Fruit fly (Drosophila melanogaster) whole organism, embryonic: ENCODE data around the gene lqf.

Source experiments
- Atf-2 ChIP-seq: fragments of 200-800 bp; sonication (Bioruptor generic); optimal IDR thresholded peaks from 2 replicates; lab custom pipeline; 2016; ENCODE audit warnings: missing biosample characterization, missing genetic modification characterization
- Bteb2 ChIP-seq: fragments of 200-800 bp; sonication (Bioruptor generic); optimal IDR thresholded peaks from 2 replicates; lab custom pipeline; 2016; ENCODE audit warnings: missing biosample characterization, missing genetic modification characterization
- CG10959 ChIP-seq: fragments of 200-800 bp; sonication (Bioruptor generic); IDR thresholded peaks from 2 replicates; pipeline ENCODE4 v1.3.6; 2022; ENCODE audit warnings: missing biosample characterization, missing genetic modification characterization
- CG12299 ChIP-seq: fragments of 200-800 bp; sonication (Bioruptor generic); optimal IDR thresholded peaks from 2 replicates; lab custom pipeline; 2018; ENCODE audit warnings: missing biosample characterization, mild to moderate bottlenecking, missing genetic modification characterization
- CG13287 ChIP-seq: fragments of 200-800 bp; sonication (Bioruptor generic); IDR thresholded peaks from 2 replicates; pipeline ENCODE4 v1.3.6; 2022; ENCODE audit warnings: missing biosample characterization, missing genetic modification characterization; ENCODE audit not compliant: partially characterized antibody
- CG14050 ChIP-seq: fragments of 200-800 bp; sonication (Bioruptor generic); IDR thresholded peaks from 3 replicates; pipeline ENCODE4 v1.3.6; 2022; ENCODE audit warnings: missing biosample characterization, missing genetic modification characterization
- CG15514 ChIP-seq: fragments of 200-800 bp; sonication (Bioruptor generic); optimal IDR thresholded peaks from 3 replicates; lab custom pipeline; 2017; ENCODE audit warnings: missing biosample characterization, missing genetic modification characterization, mild to moderate bottlenecking, moderate library complexity, missing genetic modification reagents
- CG1602 ChIP-seq: fragments of 200-800 bp; sonication (Bioruptor generic); optimal IDR thresholded peaks from 3 replicates; lab custom pipeline; 2016; ENCODE audit warnings: missing biosample characterization, missing genetic modification characterization
- CG17361 ChIP-seq: fragments of 200-800 bp; sonication (Bioruptor generic); IDR thresholded peaks from 3 replicates; pipeline ENCODE4 v1.3.6; 2022; ENCODE audit warnings: missing biosample characterization, missing genetic modification characterization
- CG2678 ChIP-seq: fragments of 200-800 bp; sonication (Bioruptor generic); optimal IDR thresholded peaks from 3 replicates; lab custom pipeline; 2019; ENCODE audit warnings: missing biosample characterization, mild to moderate bottlenecking, missing genetic modification characterization, moderate library complexity
- CG30020 ChIP-seq: fragments of 200-800 bp; optimal IDR thresholded peaks from 2 replicates; lab custom pipeline; 2019; ENCODE audit warnings: missing biosample characterization, mild to moderate bottlenecking, missing genetic modification characterization, moderate library complexity
- CG30403 ChIP-seq: fragments of 200-800 bp; sonication (Bioruptor generic); optimal IDR thresholded peaks from 3 replicates; lab custom pipeline; 2016; ENCODE audit warnings: missing biosample characterization, missing genetic modification characterization
- CG3407 ChIP-seq: fragments of 200-800 bp; sonication (Bioruptor generic); optimal IDR thresholded peaks from 2 replicates; lab custom pipeline; 2018; ENCODE audit warnings: missing biosample characterization, mild to moderate bottlenecking, missing genetic modification characterization
- CG7745 ChIP-seq: fragments of 200-800 bp; sonication (Bioruptor generic); optimal IDR thresholded peaks from 2 replicates; lab custom pipeline; 2018; ENCODE audit warnings: missing biosample characterization, mild to moderate bottlenecking, missing genetic modification characterization, moderate library complexity
- CG8388 ChIP-seq: fragments of 200-800 bp; sonication (Bioruptor generic); optimal IDR thresholded peaks from 2 replicates; lab custom pipeline; 2019; ENCODE audit warnings: missing biosample characterization, mild to moderate bottlenecking, missing genetic modification characterization, moderate library complexity
- CG8765 ChIP-seq: fragments of 200-800 bp; sonication (Bioruptor generic); IDR thresholded peaks from 2 replicates; pipeline ENCODE4 v1.3.6; 2022; ENCODE audit warnings: missing biosample characterization, missing genetic modification characterization
- CG9215 ChIP-seq: fragments of 200-800 bp; sonication (Bioruptor generic); IDR thresholded peaks from 2 replicates; pipeline ENCODE4 v1.3.6; 2022; ENCODE audit warnings: missing biosample characterization, missing genetic modification characterization
- CG9797 ChIP-seq: fragments of 200-800 bp; sonication (Bioruptor generic); optimal IDR thresholded peaks from 3 replicates; lab custom pipeline; 2018; ENCODE audit warnings: missing biosample characterization, mild to moderate bottlenecking, missing genetic modification characterization
- CG9932 ChIP-seq: fragments of 200-800 bp; sonication (Bioruptor generic); IDR thresholded peaks from 2 replicates; pipeline ENCODE4 v1.3.6; 2022; ENCODE audit warnings: missing biosample characterization, missing genetic modification characterization
- CoRest ChIP-seq: fragments of 200-800 bp; sonication (Bioruptor generic); optimal IDR thresholded peaks from 3 replicates; lab custom pipeline; 2018; ENCODE audit warnings: missing biosample characterization, mild to moderate bottlenecking, missing genetic modification characterization, moderate library complexity
- D19B ChIP-seq: fragments of 200-800 bp; sonication (Bioruptor generic); optimal IDR thresholded peaks from 2 replicates; lab custom pipeline; 2017; ENCODE audit warnings: missing biosample characterization, mild to moderate bottlenecking, missing genetic modification characterization
- Elba2 ChIP-seq: fragments of 200-800 bp; sonication (Bioruptor generic); optimal IDR thresholded peaks from 3 replicates; lab custom pipeline; 2016; ENCODE audit warnings: missing biosample characterization, missing genetic modification characterization
- Kr ChIP-seq: fragments of 200-800 bp; sonication (Bioruptor generic); optimal IDR thresholded peaks from 2 replicates; lab custom pipeline; 2017; ENCODE audit warnings: missing biosample characterization, mild to moderate bottlenecking, missing genetic modification characterization
- Sry-δ ChIP-seq: fragments of 200-800 bp; sonication (Bioruptor generic); optimal IDR thresholded peaks from 2 replicates; lab custom pipeline; 2016; ENCODE audit warnings: missing biosample characterization, missing genetic modification characterization
- Stat92E ChIP-seq, 3 experiments: fragments of >200 bp in 2 of 3; fragments of 200-800 bp in 1 of 3; sonication (Bioruptor generic) in 1 of 3; optimal IDR thresholded peaks; 2 replicates each; lab custom pipeline; 2017 to 2019; ENCODE audit warnings: missing biosample characterization in 3 of 3, missing genetic modification characterization in 3 of 3, mild to moderate bottlenecking in 1 of 3, moderate library complexity in 1 of 3
- ab ChIP-seq: fragments of 200-800 bp; sonication (Bioruptor generic); optimal IDR thresholded peaks from 2 replicates; lab custom pipeline; 2016; ENCODE audit warnings: missing biosample characterization, missing genetic modification characterization
- ara ChIP-seq: fragments of 200-800 bp; sonication (Bioruptor generic); IDR thresholded peaks from 2 replicates; pipeline ENCODE4 v1.3.6; 2022; ENCODE audit warnings: missing biosample characterization, missing genetic modification characterization
- ash1 ChIP-seq: fragments of 200-800 bp; sonication (Bioruptor generic); optimal IDR thresholded peaks from 2 replicates; lab custom pipeline; 2018; ENCODE audit warnings: missing biosample characterization, mild to moderate bottlenecking, missing genetic modification characterization
- ato ChIP-seq: fragments of 200-800 bp; sonication (Bioruptor generic); IDR thresholded peaks from 2 replicates; pipeline ENCODE4 v1.3.6; 2022; ENCODE audit warnings: missing biosample characterization, missing genetic modification characterization; ENCODE audit not compliant: partially characterized antibody
- cg ChIP-seq: fragments of 200-800 bp; sonication (Bioruptor generic); optimal IDR thresholded peaks from 3 replicates; lab custom pipeline; 2019; ENCODE audit warnings: missing biosample characterization, mild to moderate bottlenecking, missing genetic modification characterization, moderate library complexity
- ci ChIP-seq: fragments of 200-800 bp; sonication (Bioruptor generic); IDR thresholded peaks from 3 replicates; pipeline ENCODE4 v1.3.6; 2022; ENCODE audit warnings: missing biosample characterization, missing genetic modification characterization
- danr ChIP-seq: fragments of 200-800 bp; sonication (Bioruptor generic); IDR thresholded peaks from 2 replicates; pipeline ENCODE4 v1.3.6; 2022; ENCODE audit warnings: missing biosample characterization, missing genetic modification characterization
- dmrt99B ChIP-seq: fragments of 200-800 bp; sonication (Bioruptor generic); optimal IDR thresholded peaks from 2 replicates; lab custom pipeline; 2018; ENCODE audit warnings: missing biosample characterization, mild to moderate bottlenecking, missing genetic modification characterization, moderate library complexity
- hth ChIP-seq: fragments of >200 bp; optimal IDR thresholded peaks from 2 replicates; lab custom pipeline; 2017; ENCODE audit warnings: inconsistent platforms
- lmd ChIP-seq: fragments of 200-800 bp; sonication (Bioruptor generic); IDR thresholded peaks from 2 replicates; pipeline ENCODE4 v1.3.6; 2022; ENCODE audit warnings: missing biosample characterization, missing genetic modification characterization
- odd ChIP-seq: fragments of 200-800 bp; sonication (Bioruptor generic); optimal IDR thresholded peaks from 2 replicates; lab custom pipeline; 2017; ENCODE audit warnings: missing biosample characterization, mild to moderate bottlenecking, missing genetic modification characterization
- pan ChIP-seq, 4 experiments: fragments of >200 bp in 3 of 4; fragments of 200-800 bp in 1 of 4; sonication (Bioruptor generic) in 1 of 4; optimal IDR thresholded peaks in 3 of 4; IDR thresholded peaks in 1 of 4; 2 replicates each; pipeline versions ENCODE4 v1.3.6 to Lab custom; 2017 to 2022; ENCODE audit warnings: missing biosample characterization in 2 of 4, missing genetic modification characterization in 2 of 4, mixed read lengths in 1 of 4
- pita ChIP-seq: fragments of 200-800 bp; sonication (Bioruptor generic); optimal IDR thresholded peaks from 2 replicates; lab custom pipeline; 2017; ENCODE audit warnings: missing biosample characterization, mild to moderate bottlenecking, missing genetic modification characterization
- prd ChIP-seq, 3 experiments: fragments of >200 bp in 2 of 3; fragments of 200-800 bp in 1 of 3; sonication (Bioruptor generic) in 1 of 3; optimal IDR thresholded peaks in 2 of 3; IDR thresholded peaks in 1 of 3; 2 replicates in 2 of 3; 3 replicates in 1 of 3; pipeline versions ENCODE4 v1.3.6 to Lab custom; 2017 to 2022; ENCODE audit warnings: missing biosample characterization in 1 of 3, missing genetic modification characterization in 1 of 3
- pzg ChIP-seq: fragments of 200-800 bp; sonication (Bioruptor generic); optimal IDR thresholded peaks from 3 replicates; lab custom pipeline; 2018; ENCODE audit warnings: missing biosample characterization, mild to moderate bottlenecking, missing genetic modification characterization, moderate library complexity
- sens ChIP-seq: fragments of 200-800 bp; sonication (Bioruptor generic); peaks from one replicate; lab custom pipeline; 2016; ENCODE audit warnings: missing biosample characterization, missing genetic modification characterization
- sim ChIP-seq: fragments of 200-800 bp; sonication (Bioruptor generic); IDR thresholded peaks from 2 replicates; pipeline ENCODE4 v1.3.6; 2022; ENCODE audit warnings: missing biosample characterization, missing genetic modification characterization
- sima ChIP-seq: fragments of 200-800 bp; sonication (Bioruptor generic); optimal IDR thresholded peaks from 2 replicates; lab custom pipeline; 2016; ENCODE audit warnings: missing biosample characterization, missing genetic modification characterization
- sr ChIP-seq: fragments of 200-800 bp; sonication (Bioruptor generic); IDR thresholded peaks from 3 replicates; pipeline ENCODE4 v1.3.6; 2022; ENCODE audit warnings: missing biosample characterization, missing genetic modification characterization
- stwl ChIP-seq: fragments of 200-800 bp; sonication (Bioruptor generic); optimal IDR thresholded peaks from 3 replicates; lab custom pipeline; 2018; ENCODE audit warnings: missing biosample characterization, mild to moderate bottlenecking, missing genetic modification characterization, moderate library complexity
- tup ChIP-seq: fragments of 200-800 bp; sonication (Bioruptor generic); optimal IDR thresholded peaks from 2 replicates; lab custom pipeline; 2016; ENCODE audit warnings: missing biosample characterization, mild to moderate bottlenecking, missing genetic modification characterization, moderate library complexity
- wdn ChIP-seq: fragments of 200-800 bp; sonication (Bioruptor generic); IDR thresholded peaks from 2 replicates; pipeline ENCODE4 v1.3.6; 2022; ENCODE audit warnings: missing biosample characterization, missing genetic modification characterization
- wek ChIP-seq: fragments of 200-800 bp; sonication (Bioruptor generic); optimal IDR thresholded peaks from 3 replicates; lab custom pipeline; 2018; ENCODE audit warnings: missing biosample characterization, mild to moderate bottlenecking, missing genetic modification characterization, moderate library complexity
- z ChIP-seq: fragments of 200-800 bp; sonication (Bioruptor generic); IDR thresholded peaks from 3 replicates; pipeline ENCODE4 v1.3.6; 2022; ENCODE audit warnings: missing biosample characterization, missing genetic modification characterization

The lqf gene

dm6 chr3L:7528380-7529080 lies at the start of gene lqf (continued):
- TF ChIP-seq cg (GFP tag; lab: Kevin White, UChicago) (no peak), tup (GFP tag; lab: Kevin White, UChicago) (no peak), CG14050 (GFP tag; lab: Robert Waterston, UW) (no peak), prd (optimal IDR thresholded peaks at IDR 0.05; lab: Kevin White, UChicago) (no peak), prd (GFP tag; IDR thresholded peaks at IDR 0.05; lab: Robert Waterston, UW) (no peak), CG9215 (GFP tag; lab: Robert Waterston, UW) (no peak), ash1 (no peak), CG9797 (GFP tag; lab: Kevin White, UChicago) (peak; percentile 31), sens (GFP tag; lab: Kevin White, UChicago) (no peak), CG8388 (GFP tag; lab: Kevin White, UChicago) (no peak), lmd (GFP tag; lab: Robert Waterston, UW) (no peak), Stat92E (GFP tag; optimal IDR thresholded peaks at IDR 0.05; lab: Kevin White, UChicago) (peak in 1 of 3 experiments; percentile 3), Atf-2 (GFP tag; lab: Kevin White, UChicago) (no peak), hth (no peak), CG30020 (peak; percentile 42), danr (GFP tag; lab: Robert Waterston, UW) (no peak), CG8765 (GFP tag; lab: Robert Waterston, UW) (no peak), Bteb2 (peak; percentile 3), sima (no peak), Elba2 (no peak), CG15514 (GFP tag; lab: Kevin White, UChicago) (peak; percentile 75), Sry-δ (GFP tag; lab: Kevin White, UChicago) (peak; percentile 85), wdn (GFP tag; lab: Robert Waterston, UW) (no peak), ato (GFP tag; lab: Robert Waterston, UW) (peak; percentile 76), CG1602 (GFP tag; lab: Kevin White, UChicago) (no peak), pzg (GFP tag; lab: Kevin White, UChicago) (peak; percentile 44), ab (GFP tag; lab: Kevin White, UChicago) (no peak), CG2678 (tag; lab: Kevin White, UChicago) (peak; percentile 34), CG13287 (peak; percentile 83), dmrt99B (tag; lab: Kevin White, UChicago) (no peak), CG3407 (GFP tag; lab: Kevin White, UChicago) (no peak), Kr (no peak), CG12299 (tag; lab: Kevin White, UChicago) (no peak), pita (GFP tag; lab: Kevin White, UChicago) (no peak), CoRest (tag; lab: Kevin White, UChicago) (peak; percentile 53), ci (GFP tag; lab: Robert Waterston, UW) (no peak), sr (GFP tag; lab: Robert Waterston, UW) (no peak), wek (no peak), CG30403 (GFP tag; lab: Kevin White, UChicago) (peak; percentile 61), odd (GFP tag; lab: Kevin White, UChicago) (no peak), CG9932 (GFP tag; lab: Robert Waterston, UW) (peak; percentile 70), CG7745 (tag; lab: Kevin White, UChicago) (no peak), z (no peak), CG10959 (GFP tag; lab: Robert Waterston, UW) (no peak), sim (GFP tag; lab: Robert Waterston, UW) (no peak), pan (optimal IDR thresholded peaks at IDR 0.05; lab: Kevin White, UChicago) (no peak), pan (GFP tag; optimal IDR thresholded peaks at IDR 0.05 in 1 of 2, IDR thresholded peaks at IDR 0.05 in 1 of 2) (no peak), D19B (GFP tag; lab: Kevin White, UChicago) (no peak), ara (GFP tag; lab: Robert Waterston, UW) (no peak), stwl (tag; lab: Kevin White, UChicago) (peak; percentile 37), CG17361 (GFP tag; lab: Robert Waterston, UW) (peak; percentile 69)
